Worm (Caenorhabditis elegans) whole organism, L3 larva: ENCODE data around the gene ssup-72.

Experiments used
- daf-12 ChIP-seq: fragments of 150-350 bp; optimal IDR thresholded peaks from 2 replicates; lab custom pipeline; 2014; ENCODE audit warnings: missing biosample characterization, missing genetic modification reagents, missing genetic modification characterization
- eor-1 ChIP-seq, 2 experiments: fragments of 150-350 bp; optimal IDR thresholded peaks; 2 replicates each; lab custom pipeline; 2014 to 2018; ENCODE audit warnings: missing biosample characterization in 2 of 2, missing genetic modification characterization in 2 of 2
- nhr-76 ChIP-seq: fragments of 150-350 bp; sonication (generic microtip); optimal IDR thresholded peaks from 5 replicates; lab custom pipeline; 2014; ENCODE audit warnings: missing biosample characterization, missing genetic modification characterization
- nhr-77 ChIP-seq: fragments of 150-350 bp; optimal IDR thresholded peaks from 2 replicates; lab custom pipeline; 2014; ENCODE audit warnings: missing biosample characterization, missing genetic modification characterization
- sea-2 ChIP-seq: fragments of 150-350 bp; sonication (generic microtip); optimal IDR thresholded peaks from 4 replicates; lab custom pipeline; 2014; ENCODE audit warnings: missing biosample characterization, missing genetic modification reagents, missing genetic modification characterization
- snpc-4 ChIP-seq: fragments of 150-350 bp; optimal IDR thresholded peaks from 2 replicates; lab custom pipeline; 2014; ENCODE audit warnings: missing biosample characterization, missing genetic modification characterization

- TF ChIP-seq eor-1 (tag; optimal IDR thresholded peaks at IDR 0.05; lab: Kevin White, UChicago) (no peak), snpc-4 (tag; lab: Kevin White, UChicago) (no peak), nhr-77 (tag; lab: Kevin White, UChicago) (no peak), daf-12 (tag; lab: Kevin White, UChicago) (no peak), nhr-76 (tag; lab: Kevin White, UChicago) (no peak), sea-2 (no peak)
Observed at ce11 chrII:6742614-6743013, 33.8 kb upstream of the ssup-72 start, which contains the start of gene F41G3.6.
